Fruit fly (Drosophila melanogaster) whole organism, pupa: Measurements from ENCODE around the gene CG15914.

Experiments
- CG12605 ChIP-seq: fragments of 200-800 bp; sonication (Bioruptor generic); IDR thresholded peaks from 2 replicates; pipeline ENCODE4 v1.3.6; 2022; ENCODE audit warnings: missing biosample characterization, missing genetic modification characterization
- CG13204 ChIP-seq: fragments of 200-800 bp; sonication (Bioruptor generic); optimal IDR thresholded peaks from 2 replicates; lab custom pipeline; 2018; ENCODE audit warnings: missing biosample characterization, mild to moderate bottlenecking, missing genetic modification characterization, moderate library complexity
- CG14655 ChIP-seq: fragments of 200-800 bp; sonication (Bioruptor generic); optimal IDR thresholded peaks from 3 replicates; lab custom pipeline; 2017; ENCODE audit warnings: mild to moderate bottlenecking, missing biosample characterization, missing genetic modification reagents, missing genetic modification characterization
- CG15710 ChIP-seq: fragments of 200-800 bp; sonication (Bioruptor generic); optimal IDR thresholded peaks from 2 replicates; lab custom pipeline; 2018; ENCODE audit warnings: missing biosample characterization, mild to moderate bottlenecking, missing genetic modification characterization, moderate library complexity
- CG4496 ChIP-seq: fragments of 200-800 bp; sonication (Bioruptor generic); IDR thresholded peaks from 3 replicates; pipeline ENCODE4 v1.3.6; 2022; ENCODE audit warnings: missing biosample characterization, missing genetic modification characterization
- CG8159 ChIP-seq: fragments of 200-800 bp; sonication (Bioruptor generic); optimal IDR thresholded peaks from 3 replicates; lab custom pipeline; 2018; ENCODE audit warnings: missing biosample characterization, mild to moderate bottlenecking, missing genetic modification characterization, moderate library complexity
- D1 ChIP-seq: fragments of 200-800 bp; sonication (Bioruptor generic); optimal IDR thresholded peaks from 2 replicates; lab custom pipeline; 2018; ENCODE audit warnings: missing biosample characterization, mild to moderate bottlenecking, missing genetic modification characterization, moderate library complexity
- EcR ChIP-seq: fragments of 200-800 bp; sonication (Bioruptor generic); optimal IDR thresholded peaks from 3 replicates; lab custom pipeline; 2019; ENCODE audit warnings: missing biosample characterization, missing genetic modification characterization, mild to moderate bottlenecking, moderate library complexity, missing genetic modification reagents
- Pif1A ChIP-seq: fragments of 200-800 bp; sonication (Bioruptor generic); optimal IDR thresholded peaks from 3 replicates; lab custom pipeline; 2016; ENCODE audit warnings: missing biosample characterization, missing genetic modification characterization
- Snoo ChIP-seq: fragments of 200-800 bp; sonication (Bioruptor generic); optimal IDR thresholded peaks from 3 replicates; lab custom pipeline; 2017; ENCODE audit warnings: missing biosample characterization, mild to moderate bottlenecking, missing genetic modification characterization, inconsistent platforms
- fd96Ca ChIP-seq: fragments of 200-800 bp; sonication (Bioruptor generic); IDR thresholded peaks from 3 replicates; pipeline ENCODE4 v1.3.6; 2022; ENCODE audit warnings: missing biosample characterization, missing genetic modification characterization
- gl ChIP-seq: fragments of 200-800 bp; sonication (Bioruptor generic); optimal IDR thresholded peaks from 2 replicates; lab custom pipeline; 2018; ENCODE audit warnings: missing biosample characterization, mild to moderate bottlenecking, missing genetic modification characterization

- TF ChIP-seq CG4496 (GFP tag; lab: Robert Waterston, UW) = no peak
- no peak for TF ChIP-seq Snoo
- no peak for TF ChIP-seq EcR
- no peak for TF ChIP-seq fd96Ca
- TF ChIP-seq CG8159 (tag; lab: Kevin White, UChicago) = no peak
- TF ChIP-seq CG15710 (tag; lab: Kevin White, UChicago) = no peak
- TF ChIP-seq CG13204 = no peak
- TF ChIP-seq Pif1A (GFP tag; lab: Kevin White, UChicago) = no peak
- TF ChIP-seq CG14655 = no peak
- TF ChIP-seq CG12605 (GFP tag; lab: Robert Waterston, UW) = no peak
- TF ChIP-seq gl (tag; lab: Kevin White, UChicago) = no peak
- no peak for TF ChIP-seq D1 (tag; lab: Kevin White, UChicago)
Measured at dm6 chrX:15868781-15869180, 15.6 kb downstream of the CG15914 start.
